Fruit fly (Drosophila melanogaster) whole organism, larva: Measurements from ENCODE around the gene Flo2.

ENCODE experiments used
- noc ChIP-seq: fragments of 200-800 bp; sonication (Bioruptor generic); optimal IDR thresholded peaks from 3 replicates; lab custom pipeline; 2019; ENCODE audit warnings: missing biosample characterization, mild to moderate bottlenecking, missing genetic modification characterization, moderate library complexity

The Flo2 gene

dm6 chrX:14839047-14839446 is at the start of gene Flo2, which contains the start of gene CG32590:
Gene Flo2 (plus strand): TSS chrX:14839376.
Gene CG32590 (minus strand): TSS chrX:14839106.
- peak; percentile 75 for TF ChIP-seq noc (tag; lab: Kevin White, UChicago)

dm6 chrX:14802611-14803110 is 36.5 kb upstream of the Flo2 start:
- peak; percentile 8 for TF ChIP-seq noc (tag; lab: Kevin White, UChicago)

- no peak for TF ChIP-seq noc (tag; lab: Kevin White, UChicago)
Observed at dm6 chrX:14805646-14806045, 33.5 kb upstream of the Flo2 start.

- TF ChIP-seq noc (tag; lab: Kevin White, UChicago) = peak; percentile 66
Observed at dm6 chrX:14810433-14810832, 28.7 kb upstream of the Flo2 start.

DNA sequence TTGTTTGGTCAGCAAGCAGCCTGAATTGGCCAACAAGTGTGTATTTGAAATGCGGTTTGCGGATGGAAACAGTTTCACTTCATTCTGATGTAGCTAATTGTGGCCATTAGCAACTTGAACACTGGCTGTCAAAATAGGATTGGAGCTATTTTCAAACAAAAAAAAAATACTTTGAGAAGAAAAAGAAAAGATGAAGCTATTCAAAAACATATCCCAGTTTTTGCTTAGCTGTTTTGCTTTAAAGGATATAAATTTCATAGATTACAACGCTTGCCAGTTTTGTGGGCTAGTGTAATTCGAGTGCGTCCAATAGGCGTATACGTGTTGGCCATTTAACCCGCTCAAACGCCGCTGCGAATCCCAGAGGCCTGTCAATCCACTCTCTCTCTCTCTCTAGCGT is 26.9 kb upstream of the Flo2 start:
- TF ChIP-seq noc (tag; lab: Kevin White, UChicago) = no peak

DNA sequence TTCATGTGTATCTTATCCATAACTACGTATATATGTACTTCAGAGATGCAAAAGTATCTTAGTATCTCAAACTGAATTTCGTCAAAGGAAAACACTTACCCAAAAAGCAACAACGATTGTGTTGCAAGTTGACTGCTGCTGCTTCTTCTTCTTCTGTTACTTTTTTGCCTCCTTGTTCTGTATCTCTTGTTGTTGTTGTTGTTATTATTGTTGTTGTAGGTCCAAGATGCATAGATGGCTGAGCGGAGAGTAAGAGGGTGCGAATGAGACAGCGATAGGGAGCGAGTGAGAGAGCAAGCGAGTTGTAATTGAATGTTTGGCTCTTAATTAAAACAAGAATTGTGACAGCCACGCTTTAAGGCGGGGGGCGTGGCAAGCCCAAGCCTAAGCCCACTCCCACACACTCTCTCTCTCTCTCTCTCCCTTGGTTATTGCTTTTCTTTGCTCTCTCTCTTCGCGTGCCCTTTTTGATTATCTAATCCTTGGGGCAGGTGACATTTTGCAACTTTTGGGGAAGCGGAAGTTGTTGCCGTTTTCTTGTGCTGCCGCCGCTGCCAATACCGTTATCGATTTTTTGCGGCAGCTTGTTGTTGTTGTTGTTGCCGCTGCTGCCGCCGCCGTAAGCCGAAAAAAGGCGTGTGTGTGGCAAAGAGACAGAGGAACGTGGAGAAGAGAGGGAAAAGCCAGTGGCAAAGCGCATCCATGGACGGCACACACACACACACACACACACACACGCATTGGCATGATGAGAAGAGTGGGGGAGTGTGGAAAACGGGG is 14.3 kb upstream of the Flo2 start:
- TF ChIP-seq noc (tag; lab: Kevin White, UChicago) = no peak

dm6 chrX:14825470-14825787 is 13.7 kb upstream of the Flo2 start:
- TF ChIP-seq noc (tag; lab: Kevin White, UChicago) = no peak

- TF ChIP-seq noc (tag; lab: Kevin White, UChicago) = no peak
Observed at dm6 chrX:14825922-14826617, 13.1 kb upstream of the Flo2 start, which contains the start of gene rut. Gene rut (minus strand): TSS chrX:14826073.

- TF ChIP-seq noc (tag; lab: Kevin White, UChicago) = no peak
Observed at dm6 chrX:14827643-14828042, 11.5 kb upstream of the Flo2 start.

DNA sequence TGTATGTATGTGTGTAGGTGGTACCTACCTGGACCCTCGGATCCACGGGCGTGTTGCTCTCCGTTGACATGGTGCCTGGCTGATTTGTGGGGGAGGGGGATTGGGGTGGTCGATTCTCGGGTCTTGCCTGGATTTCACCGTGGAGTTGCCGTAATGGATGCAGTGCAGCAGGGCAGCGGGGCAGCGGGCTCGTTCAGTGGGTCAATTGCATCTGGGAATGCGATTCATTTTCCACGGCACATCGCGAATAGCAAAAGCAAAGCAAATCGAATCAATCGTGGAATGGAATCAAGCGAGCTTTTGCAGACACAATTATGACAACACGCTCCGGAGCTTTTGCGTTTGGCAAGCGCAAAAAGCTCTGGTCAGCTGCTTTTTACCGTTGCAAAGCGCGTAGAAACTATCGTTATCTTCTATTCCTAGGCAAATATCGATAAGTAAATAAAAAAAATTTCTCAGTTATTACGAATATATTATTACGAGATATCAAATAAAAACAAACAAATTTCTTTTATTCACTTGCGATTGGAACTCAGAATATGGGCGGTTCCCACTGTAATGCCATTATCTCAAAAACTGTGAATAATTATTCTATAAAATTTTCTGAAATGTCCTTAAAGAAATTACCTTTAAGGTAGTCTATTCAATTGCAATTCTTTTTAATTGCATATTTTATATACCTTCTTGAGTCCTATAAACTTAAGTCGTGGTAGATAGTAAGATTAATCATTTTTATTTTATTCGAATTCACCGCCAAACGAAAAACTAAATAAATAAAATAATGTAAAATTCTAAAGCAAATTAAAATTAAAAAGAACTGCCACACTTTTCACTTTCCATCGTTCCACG is 7.2 kb upstream of the Flo2 start, which contains the start of gene CG14408:
TSS of gene CG14408 (minus strand) at position 321 of the 849 bp plus-strand sequence.
- TF ChIP-seq noc (tag; lab: Kevin White, UChicago) = no peak

DNA sequence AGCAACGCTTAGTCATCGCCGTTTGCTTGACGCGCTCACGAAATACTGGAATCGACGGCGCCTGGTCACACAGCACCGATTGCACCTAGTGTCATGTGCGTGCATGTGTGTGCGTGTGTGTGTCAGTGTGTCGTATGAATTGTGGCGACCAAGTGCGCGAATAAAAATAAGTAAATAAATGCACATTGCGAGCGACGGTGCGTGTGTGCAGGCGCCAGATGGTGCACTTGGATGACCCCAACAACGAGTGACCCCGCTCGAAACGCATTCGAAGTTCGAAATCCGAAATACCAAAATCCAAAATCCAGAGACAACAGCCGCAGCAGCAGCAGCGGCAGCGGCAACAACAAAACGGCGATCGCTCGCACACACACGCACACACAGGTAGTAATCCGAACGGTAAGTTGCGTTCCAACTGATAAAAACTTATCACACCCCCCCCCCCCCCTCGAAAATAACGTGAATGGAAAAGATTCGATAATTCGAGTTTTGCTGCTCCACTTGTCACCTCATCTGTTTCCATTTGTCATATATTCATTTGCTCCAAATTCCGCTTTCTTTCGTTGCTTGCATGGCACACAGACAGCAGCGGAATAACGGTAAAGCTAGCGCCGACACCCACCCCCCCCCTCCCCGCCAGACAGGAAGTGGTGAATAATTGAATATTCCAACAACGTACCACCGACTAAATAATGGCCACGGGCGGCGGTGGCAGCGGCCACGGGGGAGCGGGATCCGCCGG is 6.4 kb upstream of the Flo2 start, which contains the start of gene CG14411:
TSS of gene CG14411 (plus strand) at position 86 of the 742 bp plus-strand sequence.
- no peak for TF ChIP-seq noc (tag; lab: Kevin White, UChicago)

DNA sequence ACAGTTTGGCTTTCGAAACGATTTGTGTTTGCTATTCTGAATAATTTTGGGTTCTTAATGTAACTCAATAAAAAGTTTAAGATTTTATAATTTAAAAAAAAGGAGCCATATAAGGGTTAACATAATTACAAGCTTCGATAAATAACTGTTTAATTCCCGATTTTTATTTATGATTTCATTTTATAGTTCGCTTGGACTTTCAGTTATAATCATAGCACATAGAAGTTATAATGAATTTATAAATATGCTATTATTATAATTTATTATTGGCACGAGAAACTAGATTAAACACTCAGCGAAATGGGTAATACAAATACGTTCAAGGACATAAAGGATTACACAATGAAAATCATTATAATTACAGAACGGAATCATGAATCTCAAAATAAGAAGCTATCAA is 2.8 kb upstream of the Flo2 start, which contains the start of gene CG14410:
TSS of gene CG14410 (plus strand) at position 301 of the 400 bp plus-strand sequence.
- no peak for TF ChIP-seq noc (tag; lab: Kevin White, UChicago)

dm6 chrX:14837983-14838382 is 1.2 kb upstream of the Flo2 start, which contains the start of gene Grx5:
Gene Grx5 (minus strand): TSS chrX:14838198.
- TF ChIP-seq noc (tag; lab: Kevin White, UChicago) = no peak

dm6 chrX:14839739-14840347 is 667 bp downstream of the Flo2 start:
- no peak for TF ChIP-seq noc (tag; lab: Kevin White, UChicago)
